Worm (Caenorhabditis elegans) whole organism, L4 larva: ENCODE measurements around the gene hot-2.

Experiments
- D1046.2 ChIP-seq: fragments of 200-800 bp; sonication (Bioruptor generic); IDR thresholded peaks from 2 replicates; pipeline ENCODE4 v1.3.6; 2022; ENCODE audit warnings: missing genetic modification characterization, missing compliant biosample characterization
- F26F4.8 ChIP-seq: fragments of 200-800 bp; sonication (Bioruptor generic); conservative IDR thresholded peaks from 2 replicates; pipeline ENCODE4 v1.3.6; 2022; ENCODE audit warnings: missing genetic modification characterization, missing compliant biosample characterization
- F37D6.2 ChIP-seq: sonication (generic microtip); optimal IDR thresholded peaks from 2 replicates; lab custom pipeline; 2016; ENCODE audit warnings: mild to moderate bottlenecking, missing genetic modification characterization, missing compliant biosample characterization
- T26A8.4 ChIP-seq: fragments of 200-800 bp; sonication (Bioruptor generic); IDR thresholded peaks from 2 replicates; pipeline ENCODE4 v1.3.6; 2022; ENCODE audit warnings: missing genetic modification characterization, missing compliant biosample characterization
- Y105C5A.15 ChIP-seq: fragments of 200-800 bp; sonication (Bioruptor generic); IDR thresholded peaks from 2 replicates; pipeline ENCODE4 v1.3.6; 2022; ENCODE audit warnings: missing genetic modification characterization, missing compliant biosample characterization
- Y5F2A.4 ChIP-seq: fragments of 200-800 bp; sonication (Bioruptor generic); optimal IDR thresholded peaks from 2 replicates; lab custom pipeline; 2018; ENCODE audit warnings: mild to moderate bottlenecking, missing genetic modification characterization, missing compliant biosample characterization
- aha-1 ChIP-seq: fragments of 150-350 bp; peaks from one replicate; lab custom pipeline; 2014; ENCODE audit warnings: missing biosample characterization, missing genetic modification characterization
- aly-2 ChIP-seq: sonication (generic microtip); optimal IDR thresholded peaks from 2 replicates; lab custom pipeline; 2018; ENCODE audit warnings: missing biosample characterization, missing genetic modification characterization
- ama-1 ChIP-seq: fragments of 150-350 bp; optimal IDR thresholded peaks from 2 replicates; lab custom pipeline; 2014; ENCODE audit warnings: inconsistent platforms, mixed read lengths
- ceh-44 ChIP-seq: fragments of 200-800 bp; sonication (Bioruptor generic); IDR thresholded peaks from 2 replicates; pipeline ENCODE4 v1.3.6; 2022; ENCODE audit warnings: missing genetic modification reagents, missing genetic modification characterization, missing compliant biosample characterization
- ceh-82 ChIP-seq: sonication (generic microtip); optimal IDR thresholded peaks from 2 replicates; lab custom pipeline; 2017; ENCODE audit warnings: missing biosample characterization, missing genetic modification characterization
- ctbp-1 ChIP-seq: fragments of 200-800 bp; sonication (Bioruptor generic); IDR thresholded peaks from 2 replicates; pipeline ENCODE4 v1.3.6; 2022; ENCODE audit warnings: missing genetic modification reagents, missing genetic modification characterization, missing compliant biosample characterization
- daf-12 ChIP-seq: fragments of 150-350 bp; optimal IDR thresholded peaks from 2 replicates; lab custom pipeline; 2014; ENCODE audit warnings: missing biosample characterization, missing genetic modification reagents, missing genetic modification characterization
- daf-19 ChIP-seq: fragments of 200-800 bp; sonication (Bioruptor generic); conservative IDR thresholded peaks from 2 replicates; pipeline ENCODE4 v1.3.6; 2022; ENCODE audit warnings: missing genetic modification characterization, missing compliant biosample characterization
- dmd-8 ChIP-seq: fragments of 200-800 bp; sonication (Bioruptor generic); IDR thresholded peaks from 2 replicates; pipeline ENCODE4 v1.3.6; 2022; ENCODE audit warnings: missing genetic modification characterization, missing compliant biosample characterization
- dpl-1 ChIP-seq: fragments of 150-350 bp; optimal IDR thresholded peaks from 2 replicates; lab custom pipeline; 2014; ENCODE audit warnings: missing biosample characterization, missing genetic modification reagents, missing genetic modification characterization
- duxl-1 ChIP-seq: sonication (generic microtip); optimal IDR thresholded peaks from 2 replicates; lab custom pipeline; 2016; ENCODE audit warnings: mild to moderate bottlenecking, missing genetic modification characterization, moderate library complexity, missing compliant biosample characterization; ENCODE audit not compliant: poor library complexity
- egl-27 ChIP-seq: sonication (generic microtip); optimal IDR thresholded peaks from 3 replicates; lab custom pipeline; 2017; ENCODE audit warnings: missing biosample characterization, missing genetic modification reagents, missing genetic modification characterization
- egl-43 ChIP-seq: fragments of 200-800 bp; sonication (Bioruptor generic); IDR thresholded peaks from 2 replicates; pipeline ENCODE4 v1.3.6; 2022; ENCODE audit warnings: missing genetic modification reagents, missing genetic modification characterization, missing compliant biosample characterization
- fos-1 ChIP-seq: fragments of 150-350 bp; optimal IDR thresholded peaks from 2 replicates; lab custom pipeline; 2014; ENCODE audit warnings: missing biosample characterization, missing genetic modification characterization
- lin-1 ChIP-seq: fragments of 200-800 bp; sonication (Bioruptor generic); IDR thresholded peaks from 2 replicates; pipeline ENCODE4 v1.3.6; 2022; ENCODE audit warnings: missing genetic modification reagents, missing genetic modification characterization, missing compliant biosample characterization
- lin-29 ChIP-seq: fragments of 200-800 bp; sonication (Bioruptor generic); IDR thresholded peaks from 2 replicates; pipeline ENCODE4 v1.3.6; 2022; ENCODE audit warnings: missing genetic modification reagents, missing genetic modification characterization, missing compliant biosample characterization
- lin-39 ChIP-seq: fragments of 150-350 bp; optimal IDR thresholded peaks from 2 replicates; lab custom pipeline; 2014; ENCODE audit warnings: missing biosample characterization, missing genetic modification reagents, missing genetic modification characterization
- lsy-2 ChIP-seq, 2 experiments: fragments of 150-350 bp in 1 of 2; sonication (generic microtip) in 1 of 2; optimal IDR thresholded peaks; 2 replicates each; lab custom pipeline; 2014 to 2017; ENCODE audit warnings: missing biosample characterization in 2 of 2, missing genetic modification characterization in 2 of 2
- madf-5 ChIP-seq, 2 experiments: fragments of 200-800 bp; sonication (Bioruptor generic); IDR thresholded peaks; 2 replicates each; pipeline ENCODE4 v1.3.6; 2022; ENCODE audit warnings: missing compliant biosample characterization in 2 of 2, missing genetic modification characterization in 2 of 2
- madf-9 ChIP-seq: fragments of 200-800 bp; sonication (Bioruptor generic); conservative IDR thresholded peaks from 2 replicates; pipeline ENCODE4 v1.3.6; 2022; ENCODE audit warnings: missing genetic modification reagents, missing genetic modification characterization, missing compliant biosample characterization
- mdl-1 ChIP-seq, 2 experiments: fragments of 150-350 bp in 1 of 2; sonication (generic microtip) in 1 of 2; optimal IDR thresholded peaks; 2 replicates each; lab custom pipeline; 2014 to 2017; ENCODE audit warnings: missing biosample characterization in 2 of 2, missing genetic modification characterization in 2 of 2
- mep-1 ChIP-seq: fragments of 150-350 bp; sonication (generic microtip); optimal IDR thresholded peaks from 3 replicates; lab custom pipeline; 2014; ENCODE audit warnings: missing biosample characterization, missing genetic modification characterization
- mes-2 ChIP-seq: sonication (generic microtip); optimal IDR thresholded peaks from 2 replicates; lab custom pipeline; 2016; ENCODE audit warnings: missing genotype, mild to moderate bottlenecking, missing genetic modification characterization, missing compliant biosample characterization; ENCODE audit not compliant: poor library complexity, severe bottlenecking
- mxl-2 ChIP-seq: fragments of 200-800 bp; sonication (Bioruptor generic); conservative IDR thresholded peaks from 2 replicates; pipeline ENCODE4 v1.3.6; 2022; ENCODE audit warnings: missing genetic modification reagents, missing genetic modification characterization, missing compliant biosample characterization
- nhr-102 ChIP-seq: sonication (generic microtip); optimal IDR thresholded peaks from 2 replicates; lab custom pipeline; 2016; ENCODE audit warnings: mild to moderate bottlenecking, missing genetic modification characterization, moderate library complexity, missing compliant biosample characterization
- nhr-11 ChIP-seq: fragments of 150-350 bp; optimal IDR thresholded peaks from 2 replicates; lab custom pipeline; 2014; ENCODE audit warnings: missing biosample characterization, missing genetic modification characterization
- nhr-237 ChIP-seq: sonication (generic microtip); optimal IDR thresholded peaks from 2 replicates; lab custom pipeline; 2017; ENCODE audit warnings: missing biosample characterization, missing genetic modification characterization
- nhr-42 ChIP-seq: fragments of 200-800 bp; sonication (Bioruptor generic); IDR thresholded peaks from 2 replicates; pipeline ENCODE4 v1.3.6; 2022; ENCODE audit warnings: missing genetic modification characterization, missing compliant biosample characterization
- nhr-6 ChIP-seq: fragments of 150-350 bp; optimal IDR thresholded peaks from 2 replicates; lab custom pipeline; 2014; ENCODE audit warnings: missing biosample characterization, missing genetic modification characterization
- nhr-77 ChIP-seq: fragments of 150-350 bp; optimal IDR thresholded peaks from 2 replicates; lab custom pipeline; 2014; ENCODE audit warnings: missing biosample characterization, missing genetic modification characterization
- pha-4 ChIP-seq, 2 experiments: fragments of 150-350 bp in 1 of 2; fragments of 200-800 bp in 1 of 2; sonication (Bioruptor generic) in 1 of 2; IDR thresholded peaks in 1 of 2; optimal IDR thresholded peaks in 1 of 2; 2 replicates each; pipeline versions ENCODE4 v1.3.6 to Lab custom; 2014 to 2022; ENCODE audit warnings: missing genetic modification characterization in 2 of 2, missing genetic modification reagents in 2 of 2, missing biosample characterization in 1 of 2, missing compliant biosample characterization in 1 of 2
- pqm-1 ChIP-seq: sonication (generic microtip); optimal IDR thresholded peaks from 2 replicates; lab custom pipeline; 2017; ENCODE audit warnings: missing biosample characterization, missing genetic modification characterization
- saeg-2 ChIP-seq: fragments of 200-800 bp; sonication (Bioruptor generic); IDR thresholded peaks from 2 replicates; pipeline ENCODE4 v1.3.6; 2022; ENCODE audit warnings: missing genetic modification reagents, missing genetic modification characterization, missing compliant biosample characterization
- sdz-12 ChIP-seq: fragments of 200-800 bp; sonication (Bioruptor generic); optimal IDR thresholded peaks from 2 replicates; lab custom pipeline; 2018; ENCODE audit warnings: mild to moderate bottlenecking, missing genetic modification characterization, missing compliant biosample characterization
- skn-1 ChIP-seq: fragments of 150-350 bp; optimal IDR thresholded peaks from 2 replicates; lab custom pipeline; 2014; ENCODE audit warnings: missing biosample characterization, missing genetic modification characterization
- snpc-1.2 ChIP-seq: fragments of 200-800 bp; sonication (Bioruptor generic); IDR thresholded peaks from 2 replicates; pipeline ENCODE4 v1.3.6; 2022; ENCODE audit warnings: missing genetic modification reagents, missing genetic modification characterization, missing compliant biosample characterization
- tra-1 ChIP-seq: fragments of 200-800 bp; sonication (Bioruptor generic); IDR thresholded peaks from 2 replicates; pipeline ENCODE4 v1.3.6; 2022; ENCODE audit warnings: missing genetic modification reagents, missing genetic modification characterization, missing compliant biosample characterization
- unc-130 ChIP-seq: sonication (generic microtip); optimal IDR thresholded peaks from 2 replicates; lab custom pipeline; 2016; ENCODE audit warnings: missing genetic modification reagents, missing genetic modification characterization, missing compliant biosample characterization
- unc-62 ChIP-seq, 3 experiments: fragments of 150-350 bp in 1 of 3; sonication (generic microtip); optimal IDR thresholded peaks in 2 of 3; peaks in 1 of 3; 1 replicate in 1 of 3; 2 replicates in 2 of 3; lab custom pipeline; 2014 to 2017; ENCODE audit warnings: missing biosample characterization in 3 of 3, missing genetic modification characterization in 3 of 3, missing genetic modification reagents in 3 of 3, missing genotype in 1 of 3
- vab-7 ChIP-seq: fragments of 200-800 bp; sonication (Bioruptor generic); IDR thresholded peaks from 2 replicates; pipeline ENCODE4 v1.3.6; 2022; ENCODE audit warnings: missing genetic modification reagents, missing genetic modification characterization, missing compliant biosample characterization
- zag-1 ChIP-seq: fragments of 150-350 bp; optimal IDR thresholded peaks from 2 replicates; lab custom pipeline; 2014; ENCODE audit warnings: missing biosample characterization, missing genetic modification characterization
- zfp-2 ChIP-seq: sonication (generic microtip); optimal IDR thresholded peaks from 2 replicates; lab custom pipeline; 2016; ENCODE audit warnings: mild to moderate bottlenecking, missing genetic modification characterization, missing compliant biosample characterization
- zfp-3 ChIP-seq: fragments of 200-800 bp; sonication (Bioruptor generic); conservative IDR thresholded peaks from 2 replicates; pipeline ENCODE4 v1.3.6; 2022; ENCODE audit warnings: missing genetic modification reagents, missing genetic modification characterization, missing compliant biosample characterization
- zip-2 ChIP-seq: fragments of 150-350 bp; optimal IDR thresholded peaks from 2 replicates; lab custom pipeline; 2014; ENCODE audit warnings: missing biosample characterization, missing genetic modification characterization
- ztf-11 ChIP-seq: fragments of 150-350 bp; optimal IDR thresholded peaks from 2 replicates; lab custom pipeline; 2014; ENCODE audit warnings: missing biosample characterization, missing genetic modification characterization
- ztf-7 ChIP-seq: fragments of 150-350 bp; optimal IDR thresholded peaks from 2 replicates; lab custom pipeline; 2014; ENCODE audit warnings: missing biosample characterization, missing genetic modification characterization

The hot-2 gene

DNA sequence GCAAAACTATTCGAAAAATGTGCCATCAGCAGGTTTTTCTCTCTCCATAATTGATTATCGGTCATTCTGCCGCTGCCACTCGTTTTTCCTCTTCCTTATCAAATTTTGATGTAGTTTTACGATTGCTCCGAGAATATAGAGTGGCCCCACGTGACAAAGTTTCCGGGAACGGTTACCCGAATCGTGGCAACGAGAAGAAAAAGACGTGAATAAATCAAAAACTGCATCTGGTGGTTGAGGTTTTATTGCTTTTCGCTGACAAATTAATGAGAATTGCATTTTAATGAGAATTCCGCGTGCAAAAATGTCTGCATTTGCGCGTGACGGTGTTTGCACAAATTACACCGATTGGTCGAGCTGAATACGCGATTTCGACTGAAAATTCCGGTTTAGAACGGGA is 30.9 kb downstream of the hot-2 start (continued):
- no peak for TF ChIP-seq skn-1
- no peak for TF ChIP-seq F26F4.8 (GFP tag; lab: Robert Waterston, UW)
- peak; percentile 32 for TF ChIP-seq nhr-77 (tag; lab: Kevin White, UChicago)
- no peak for TF ChIP-seq vab-7
- no peak for TF ChIP-seq madf-5 (GFP tag; IDR thresholded peaks at IDR 0.05; lab: Robert Waterston, UW)
- no peak for TF ChIP-seq nhr-42 (GFP tag; lab: Robert Waterston, UW)
- TF ChIP-seq egl-27 (tag; lab: Kevin White, UChicago) = no peak
- no peak for TF ChIP-seq zfp-3 (GFP tag; lab: Robert Waterston, UW)
- no peak for TF ChIP-seq fos-1
- no peak for TF ChIP-seq dpl-1 (GFP tag; lab: Kevin White, UChicago)
- 0 out of 2 replicates have a peak, but pooled peaks have one; percentile 54 for TF ChIP-seq lin-1
- TF ChIP-seq ceh-44 = no peak
- TF ChIP-seq Y105C5A.15 (GFP tag; lab: Robert Waterston, UW) = no peak
- TF ChIP-seq tra-1 (GFP tag; lab: Robert Waterston, UW) = peak; percentile 82
- TF ChIP-seq ctbp-1 = no peak
- TF ChIP-seq mxl-2 (GFP tag; lab: Robert Waterston, UW) = 0 out of 2 replicates have a peak, but pooled peaks have one; percentile 29
- no peak for TF ChIP-seq saeg-2 (GFP tag; lab: Robert Waterston, UW)
- TF ChIP-seq mdl-1 (tag; optimal IDR thresholded peaks at IDR 0.05; lab: Kevin White, UChicago) = peak in 1 of 2 experiments; percentile 65
- no peak for TF ChIP-seq T26A8.4 (GFP tag; lab: Robert Waterston, UW)
- TF ChIP-seq ama-1 (lab: Kevin White, UChicago) = no peak
- TF ChIP-seq mep-1 (tag; lab: Kevin White, UChicago) = peak; percentile 6
- TF ChIP-seq lin-39 = no peak
- TF ChIP-seq dmd-8 (GFP tag; lab: Robert Waterston, UW) = no peak
- no peak for TF ChIP-seq F37D6.2
- no peak for TF ChIP-seq D1046.2
- no peak for TF ChIP-seq zip-2
- TF ChIP-seq pqm-1 (tag; lab: Kevin White, UChicago) = peak; percentile 22
- no peak for TF ChIP-seq nhr-237 (tag; lab: Kevin White, UChicago)
- no peak for TF ChIP-seq zag-1 (tag; lab: Kevin White, UChicago)
- TF ChIP-seq Y5F2A.4 (GFP tag; lab: Kevin White, UChicago) = no peak
- TF ChIP-seq egl-43 (GFP tag; lab: Robert Waterston, UW) = no peak
- TF ChIP-seq ztf-7 (tag; lab: Kevin White, UChicago) = no peak
- TF ChIP-seq snpc-1.2 (GFP tag; lab: Robert Waterston, UW) = no peak
- no peak for TF ChIP-seq duxl-1 (tag; lab: Kevin White, UChicago)
- TF ChIP-seq nhr-102 = peak; percentile 2
- TF ChIP-seq unc-130 (GFP tag; lab: Kevin White, UChicago) = no peak
- no peak for TF ChIP-seq aly-2 (tag; lab: Kevin White, UChicago)
- no peak for TF ChIP-seq ceh-82 (tag; lab: Kevin White, UChicago)
- no peak for TF ChIP-seq aha-1 (tag; lab: Kevin White, UChicago)
- no peak for TF ChIP-seq lin-29 (GFP tag; lab: Robert Waterston, UW)
- peak; percentile 35 for TF ChIP-seq mes-2 (tag; lab: Kevin White, UChicago)
- no peak for TF ChIP-seq ztf-11 (tag; lab: Kevin White, UChicago)
- no peak for TF ChIP-seq nhr-11
- no peak for TF ChIP-seq madf-9 (GFP tag; lab: Robert Waterston, UW)
- TF ChIP-seq nhr-6 (tag; lab: Kevin White, UChicago) = no peak
- no peak for TF ChIP-seq unc-62 (GFP tag; optimal IDR thresholded peaks at IDR 0.05 in 1 of 2; lab: Kevin White, UChicago)
- no peak for TF ChIP-seq unc-62 (tag; optimal IDR thresholded peaks at IDR 0.05; lab: Kevin White, UChicago)
- no peak for TF ChIP-seq pha-4 (GFP tag; IDR thresholded peaks at IDR 0.05; lab: Robert Waterston, UW)
- no peak for TF ChIP-seq pha-4 (tag; optimal IDR thresholded peaks at IDR 0.05; lab: Kevin White, UChicago)
- no peak for TF ChIP-seq zfp-2
- no peak for TF ChIP-seq daf-12
- no peak for TF ChIP-seq sdz-12
- peak in 1 of 2 experiments; percentile 13 for TF ChIP-seq lsy-2 (tag; optimal IDR thresholded peaks at IDR 0.05; lab: Kevin White, UChicago)
- no peak for TF ChIP-seq daf-19 (GFP tag; lab: Robert Waterston, UW)
